Worm (Caenorhabditis elegans) whole organism, L4 larva: ENCODE measurements around the gene T13C2.3.

Experiments used
- F26F4.8 ChIP-seq: fragments of 200-800 bp; sonication (Bioruptor generic); conservative IDR thresholded peaks from 2 replicates; pipeline ENCODE4 v1.3.6; 2022; ENCODE audit warnings: missing genetic modification characterization, missing compliant biosample characterization
- F37D6.2 ChIP-seq: sonication (generic microtip); optimal IDR thresholded peaks from 2 replicates; lab custom pipeline; 2016; ENCODE audit warnings: mild to moderate bottlenecking, missing genetic modification characterization, missing compliant biosample characterization
- F49E8.2 ChIP-seq: sonication (generic microtip); optimal IDR thresholded peaks from 2 replicates; lab custom pipeline; 2016; ENCODE audit warnings: missing compliant biosample characterization, mild to moderate bottlenecking, missing genetic modification characterization, borderline replicate concordance
- Y48G9A.11 ChIP-seq: fragments of 200-800 bp; sonication (Bioruptor generic); IDR thresholded peaks from 2 replicates; pipeline ENCODE4 v1.3.6; 2022; ENCODE audit warnings: missing genetic modification reagents, missing genetic modification characterization, missing compliant biosample characterization
- ZK337.2 ChIP-seq: fragments of 200-800 bp; sonication (Bioruptor generic); IDR thresholded peaks from 2 replicates; pipeline ENCODE4 v1.3.6; 2022; ENCODE audit warnings: missing genetic modification reagents, missing genetic modification characterization, missing compliant biosample characterization
- ZK546.5 ChIP-seq, 2 experiments: sonication (generic microtip); optimal IDR thresholded peaks; 2 replicates each; lab custom pipeline; 2017; ENCODE audit warnings: missing biosample characterization in 2 of 2, missing genetic modification characterization in 2 of 2
- ama-1 ChIP-seq: fragments of 150-350 bp; optimal IDR thresholded peaks from 2 replicates; lab custom pipeline; 2014; ENCODE audit warnings: inconsistent platforms, mixed read lengths
- arid-1 ChIP-seq: fragments of 200-800 bp; sonication (Bioruptor generic); conservative IDR thresholded peaks from 2 replicates; pipeline ENCODE4 v1.3.6; 2022; ENCODE audit warnings: missing genetic modification reagents, missing genetic modification characterization, missing compliant biosample characterization
- ceh-28 ChIP-seq: fragments of 150-350 bp; optimal IDR thresholded peaks from 2 replicates; lab custom pipeline; 2014; ENCODE audit warnings: missing biosample characterization, missing genetic modification reagents, missing genetic modification characterization
- ceh-62 ChIP-seq: sonication (generic microtip); optimal IDR thresholded peaks from 2 replicates; lab custom pipeline; 2017; ENCODE audit warnings: missing biosample characterization, missing genetic modification characterization
- ceh-82 ChIP-seq: sonication (generic microtip); optimal IDR thresholded peaks from 2 replicates; lab custom pipeline; 2017; ENCODE audit warnings: missing biosample characterization, missing genetic modification characterization
- ces-1 ChIP-seq: fragments of 150-350 bp; sonication (generic microtip); optimal IDR thresholded peaks from 4 replicates; lab custom pipeline; 2014; ENCODE audit warnings: missing biosample characterization, missing genetic modification reagents, missing genetic modification characterization
- cey-2 ChIP-seq: sonication (generic microtip); optimal IDR thresholded peaks from 3 replicates; lab custom pipeline; 2017; ENCODE audit warnings: missing genetic modification characterization, mild to moderate bottlenecking, missing compliant biosample characterization, antibody characterized with exemption, borderline replicate concordance; ENCODE audit not compliant: insufficient read depth
- ctbp-1 ChIP-seq: fragments of 200-800 bp; sonication (Bioruptor generic); IDR thresholded peaks from 2 replicates; pipeline ENCODE4 v1.3.6; 2022; ENCODE audit warnings: missing genetic modification reagents, missing genetic modification characterization, missing compliant biosample characterization
- daf-16 ChIP-seq, 3 experiments: sonication (generic microtip); optimal IDR thresholded peaks; 2 replicates each; lab custom pipeline; 2016 to 2017; ENCODE audit warnings: missing genetic modification characterization in 3 of 3, missing genetic modification reagents in 3 of 3, mild to moderate bottlenecking in 2 of 3, missing compliant biosample characterization in 2 of 3, missing biosample characterization in 1 of 3, moderate library complexity in 1 of 3
- daf-19 ChIP-seq: fragments of 200-800 bp; sonication (Bioruptor generic); conservative IDR thresholded peaks from 2 replicates; pipeline ENCODE4 v1.3.6; 2022; ENCODE audit warnings: missing genetic modification characterization, missing compliant biosample characterization
- dmd-6 ChIP-seq: fragments of 200-800 bp; sonication (Bioruptor generic); IDR thresholded peaks from 2 replicates; pipeline ENCODE4 v1.3.6; 2022; ENCODE audit warnings: missing genetic modification reagents, missing genetic modification characterization, missing compliant biosample characterization
- dmd-9 ChIP-seq: fragments of 200-800 bp; sonication (Bioruptor generic); IDR thresholded peaks from 2 replicates; pipeline ENCODE4 v1.3.6; 2022; ENCODE audit warnings: missing genetic modification reagents, missing genetic modification characterization, missing compliant biosample characterization
- dpl-1 ChIP-seq: fragments of 150-350 bp; optimal IDR thresholded peaks from 2 replicates; lab custom pipeline; 2014; ENCODE audit warnings: missing biosample characterization, missing genetic modification reagents, missing genetic modification characterization
- egl-27 ChIP-seq: sonication (generic microtip); optimal IDR thresholded peaks from 3 replicates; lab custom pipeline; 2017; ENCODE audit warnings: missing biosample characterization, missing genetic modification reagents, missing genetic modification characterization
- fkh-10 ChIP-seq: fragments of 150-350 bp; optimal IDR thresholded peaks from 2 replicates; lab custom pipeline; 2014; ENCODE audit warnings: missing biosample characterization, missing genetic modification reagents, missing genetic modification characterization
- hlh-11 ChIP-seq: fragments of 200-800 bp; sonication (Bioruptor generic); optimal IDR thresholded peaks from 2 replicates; lab custom pipeline; 2018; ENCODE audit warnings: mild to moderate bottlenecking, missing genetic modification characterization, missing compliant biosample characterization
- lsy-2 ChIP-seq, 2 experiments: fragments of 150-350 bp in 1 of 2; sonication (generic microtip) in 1 of 2; optimal IDR thresholded peaks; 2 replicates each; lab custom pipeline; 2014 to 2017; ENCODE audit warnings: missing biosample characterization in 2 of 2, missing genetic modification characterization in 2 of 2
- mdl-1 ChIP-seq, 2 experiments: fragments of 150-350 bp in 1 of 2; sonication (generic microtip) in 1 of 2; optimal IDR thresholded peaks; 2 replicates each; lab custom pipeline; 2014 to 2017; ENCODE audit warnings: missing biosample characterization in 2 of 2, missing genetic modification characterization in 2 of 2
- mdt-29 ChIP-seq: fragments of 200-800 bp; sonication (Bioruptor generic); IDR thresholded peaks from 2 replicates; pipeline ENCODE4 v1.3.6; 2022; ENCODE audit warnings: missing genetic modification reagents, missing genetic modification characterization, missing compliant biosample characterization
- nhr-11 ChIP-seq: fragments of 150-350 bp; optimal IDR thresholded peaks from 2 replicates; lab custom pipeline; 2014; ENCODE audit warnings: missing biosample characterization, missing genetic modification characterization
- nhr-25 ChIP-seq: sonication (generic microtip); optimal IDR thresholded peaks from 2 replicates; lab custom pipeline; 2017; ENCODE audit warnings: missing genetic modification characterization, mild to moderate bottlenecking, missing compliant biosample characterization, antibody characterized with exemption, moderate library complexity, borderline replicate concordance; ENCODE audit not compliant: insufficient read depth
- nhr-42 ChIP-seq: fragments of 200-800 bp; sonication (Bioruptor generic); IDR thresholded peaks from 2 replicates; pipeline ENCODE4 v1.3.6; 2022; ENCODE audit warnings: missing genetic modification characterization, missing compliant biosample characterization
- nhr-6 ChIP-seq: fragments of 150-350 bp; optimal IDR thresholded peaks from 2 replicates; lab custom pipeline; 2014; ENCODE audit warnings: missing biosample characterization, missing genetic modification characterization
- nhr-76 ChIP-seq: fragments of 150-350 bp; optimal IDR thresholded peaks from 2 replicates; lab custom pipeline; 2014; ENCODE audit warnings: missing biosample characterization, missing genetic modification characterization
- php-3 ChIP-seq: fragments of 200-800 bp; sonication (Bioruptor generic); IDR thresholded peaks from 2 replicates; pipeline ENCODE4 v1.3.6; 2022; ENCODE audit warnings: missing genetic modification reagents, missing genetic modification characterization, missing compliant biosample characterization
- rbr-2 ChIP-seq: sonication (generic microtip); optimal IDR thresholded peaks from 2 replicates; lab custom pipeline; 2016; ENCODE audit warnings: missing genotype, missing genetic modification characterization, missing compliant biosample characterization
- set-16 ChIP-seq: fragments of 200-800 bp; sonication (Bioruptor generic); IDR thresholded peaks from 2 replicates; pipeline ENCODE4 v1.3.6; 2022; ENCODE audit warnings: missing genetic modification reagents, missing genetic modification characterization, missing compliant biosample characterization
- skn-1 ChIP-seq: fragments of 150-350 bp; optimal IDR thresholded peaks from 2 replicates; lab custom pipeline; 2014; ENCODE audit warnings: missing biosample characterization, missing genetic modification characterization
- ztf-11 ChIP-seq: fragments of 150-350 bp; optimal IDR thresholded peaks from 2 replicates; lab custom pipeline; 2014; ENCODE audit warnings: missing biosample characterization, missing genetic modification characterization

T13C2.3 gene

DNA sequence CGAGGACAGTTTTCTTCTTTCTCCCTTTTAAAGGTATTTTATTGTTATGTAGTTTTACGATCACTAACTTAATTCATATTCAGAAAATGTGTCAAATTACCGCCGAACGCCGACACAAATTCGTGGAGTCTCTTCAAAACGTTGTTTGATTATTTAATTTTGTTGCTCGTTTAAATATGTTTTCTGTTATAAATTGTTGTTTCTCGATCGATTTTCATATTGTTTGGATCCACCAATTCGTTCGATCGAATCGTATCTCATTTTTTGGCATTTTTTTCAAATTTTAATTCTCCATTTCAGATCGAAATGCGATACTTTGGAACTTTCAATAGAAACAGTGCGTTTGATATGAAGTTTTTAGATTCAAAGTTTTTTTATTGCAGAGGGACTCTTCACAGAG lies 46.4 kb upstream of the T13C2.3 start, which contains the start of gene F41G3.6:
Gene F41G3.6 (plus strand): TSS at position 301 of the 400 bp plus-strand sequence.
- TF ChIP-seq ama-1 (lab: Kevin White, UChicago) (no peak), set-16 (no peak), ztf-11 (no peak), daf-19 (no peak)
- TF ChIP-seq, all 104 proteins: peak for 0

DNA sequence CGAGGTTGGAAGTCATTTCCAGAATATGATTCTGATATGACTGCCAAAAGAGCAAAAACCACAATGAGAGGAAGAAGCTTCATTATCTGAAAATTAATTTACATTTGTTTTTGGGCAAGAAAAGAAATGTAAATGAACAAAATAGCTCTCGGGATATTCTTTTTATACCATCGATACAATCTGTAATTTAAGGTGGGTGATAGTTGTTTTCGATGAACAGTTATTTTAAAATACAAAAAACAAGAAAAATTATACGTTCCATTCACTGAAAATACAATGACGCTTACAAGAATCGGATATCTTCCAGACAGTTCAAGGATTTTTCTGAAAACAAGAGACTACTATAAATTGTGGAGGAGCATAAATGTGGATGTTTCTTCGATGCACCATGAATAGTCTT lies 44.4 kb upstream of the T13C2.3 start, which contains the start of gene ins-15:
Gene ins-15 (minus strand): TSS at position 101 of the 400 bp plus-strand sequence.
- no peak for TF ChIP-seq mdt-29 (GFP tag; lab: Robert Waterston, UW)
- no peak for TF ChIP-seq skn-1 (tag; lab: Kevin White, UChicago)

DNA sequence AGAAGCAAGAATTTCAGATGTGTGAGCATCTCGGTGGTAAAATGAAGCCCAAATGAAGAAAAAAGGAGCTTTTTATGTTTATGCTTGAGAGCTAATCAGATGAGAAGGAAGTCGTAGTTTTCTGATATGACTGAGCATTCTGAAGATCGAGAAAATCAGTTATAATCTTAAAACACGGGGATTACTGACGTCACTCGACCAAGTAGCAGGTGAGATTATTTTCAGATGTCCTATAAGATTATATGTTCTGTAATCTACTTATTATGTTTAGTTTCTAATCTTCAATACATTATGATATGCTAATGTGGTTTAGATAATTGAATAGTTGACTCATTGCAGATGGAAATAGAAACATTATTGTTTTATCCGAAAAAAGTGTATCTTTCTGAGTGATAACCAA lies 43.3 kb upstream of the T13C2.3 start, which contains the start of gene ins-14:
Gene ins-14 (minus strand): TSS at position 32 of the 400 bp plus-strand sequence.
- no peak for TF ChIP-seq nhr-6
- TF ChIP-seq dmd-6 = no peak
- no peak for TF ChIP-seq ZK337.2 (GFP tag; lab: Robert Waterston, UW)
- TF ChIP-seq lsy-2 (tag; optimal IDR thresholded peaks at IDR 0.05; lab: Kevin White, UChicago) = no peak
- TF ChIP-seq egl-27 (tag; lab: Kevin White, UChicago) = no peak
- TF ChIP-seq hlh-11 (tag; lab: Kevin White, UChicago) = no peak
- TF ChIP-seq ctbp-1 = no peak
- no peak for TF ChIP-seq rbr-2
- no peak for TF ChIP-seq php-3 (GFP tag; lab: Robert Waterston, UW)
- no peak for TF ChIP-seq nhr-11
- no peak for TF ChIP-seq ceh-82
- no peak for TF ChIP-seq skn-1 (tag; lab: Kevin White, UChicago)
- TF ChIP-seq F26F4.8 (GFP tag; lab: Robert Waterston, UW) = no peak
- no peak for TF ChIP-seq ceh-62 (tag; lab: Kevin White, UChicago)
- TF ChIP-seq ama-1 (lab: Kevin White, UChicago) = no peak
- TF ChIP-seq Y48G9A.11 (GFP tag; lab: Robert Waterston, UW) = no peak

DNA sequence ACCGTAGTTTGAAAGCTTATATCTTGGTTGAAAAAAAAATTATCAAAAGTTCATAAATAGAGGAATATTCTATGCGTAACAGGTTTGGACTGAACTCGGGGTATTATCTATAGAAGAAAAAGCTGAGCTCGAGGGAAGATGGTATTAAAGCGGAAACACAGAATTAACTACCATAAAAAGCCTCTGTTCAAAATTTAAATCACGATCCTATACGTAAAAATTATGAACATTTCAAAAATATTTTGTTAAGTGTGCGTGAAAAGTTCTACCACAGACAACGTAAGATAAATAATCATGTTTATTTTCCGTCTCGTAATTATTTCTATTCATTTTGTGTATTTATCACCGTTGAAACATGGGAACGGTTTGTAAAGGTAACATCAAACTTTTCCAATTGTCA lies 42.6 kb upstream of the T13C2.3 start, which contains the start of gene F41G3.5:
Gene F41G3.5 (plus strand): TSS at position 301 of the 400 bp plus-strand sequence.
- no peak for TF ChIP-seq nhr-11
- TF ChIP-seq ceh-28 (tag; lab: Kevin White, UChicago) = no peak
- no peak for TF ChIP-seq ama-1 (lab: Kevin White, UChicago)
- no peak for TF ChIP-seq F49E8.2 (tag; lab: Kevin White, UChicago)
- no peak for TF ChIP-seq nhr-76
- no peak for TF ChIP-seq nhr-42 (GFP tag; lab: Robert Waterston, UW)
- no peak for TF ChIP-seq nhr-25 (tag; lab: Kevin White, UChicago)
- no peak for TF ChIP-seq dpl-1
- TF ChIP-seq mdl-1 (tag; optimal IDR thresholded peaks at IDR 0.05; lab: Kevin White, UChicago) = no peak
- no peak for TF ChIP-seq arid-1
- no peak for TF ChIP-seq php-3 (GFP tag; lab: Robert Waterston, UW)
- no peak for TF ChIP-seq F37D6.2
- TF ChIP-seq dmd-9 (GFP tag; lab: Robert Waterston, UW) = no peak
- no peak for TF ChIP-seq ZK546.5 (tag; optimal IDR thresholded peaks at IDR 0.05; lab: Kevin White, UChicago)
- no peak for TF ChIP-seq ces-1 (GFP tag; lab: Kevin White, UChicago)
- no peak for TF ChIP-seq Y48G9A.11 (GFP tag; lab: Robert Waterston, UW)
- TF ChIP-seq daf-16 (GFP tag; optimal IDR thresholded peaks at IDR 0.05; lab: Kevin White, UChicago) = no peak
- no peak for TF ChIP-seq daf-16 (tag; optimal IDR thresholded peaks at IDR 0.05; lab: Kevin White, UChicago)

- TF ChIP-seq skn-1 (tag; lab: Kevin White, UChicago) = no peak
- no peak for TF ChIP-seq dmd-6
- no peak for TF ChIP-seq ceh-82
- TF ChIP-seq cey-2 = no peak
- no peak for TF ChIP-seq fkh-10 (GFP tag; lab: Kevin White, UChicago)
Measured at ce11 chrII:6749422-6749821, 39.6 kb upstream of the T13C2.3 start, which contains the start of gene F41G3.10. TSS of gene F41G3.10 (minus strand) at chrII:6749522.
